Worm (Caenorhabditis elegans) whole organism, late embryonic: ENCODE data around the gene ugt-63.

Source experiments
- F13H6.1 ChIP-seq: sonication (generic microtip); optimal IDR thresholded peaks from 2 replicates; lab custom pipeline; 2016; ENCODE audit warnings: missing genetic modification characterization, missing compliant biosample characterization
- ahr-1 ChIP-seq: sonication (generic microtip); optimal IDR thresholded peaks from 2 replicates; lab custom pipeline; 2016; ENCODE audit warnings: missing genetic modification characterization, missing compliant biosample characterization
- ceh-14 ChIP-seq: sonication (generic microtip); optimal IDR thresholded peaks from 2 replicates; lab custom pipeline; 2016; ENCODE audit warnings: missing genotype, missing genetic modification characterization, missing compliant biosample characterization
- ceh-18 ChIP-seq: sonication (generic microtip); optimal IDR thresholded peaks from 2 replicates; lab custom pipeline; 2016; ENCODE audit warnings: missing genetic modification characterization, missing compliant biosample characterization
- ceh-19 ChIP-seq: fragments of 200-800 bp; sonication (Bioruptor generic); optimal IDR thresholded peaks from 2 replicates; lab custom pipeline; 2018; ENCODE audit warnings: mild to moderate bottlenecking, missing genetic modification characterization, missing compliant biosample characterization
- ceh-31 ChIP-seq: sonication (generic microtip); optimal IDR thresholded peaks from 2 replicates; lab custom pipeline; 2016; ENCODE audit warnings: missing genetic modification characterization, missing compliant biosample characterization
- ceh-34 ChIP-seq: sonication (generic microtip); optimal IDR thresholded peaks from 2 replicates; lab custom pipeline; 2016; ENCODE audit warnings: mild to moderate bottlenecking, missing genetic modification characterization, missing compliant biosample characterization
- elt-2 ChIP-seq: sonication (generic microtip); optimal IDR thresholded peaks from 2 replicates; lab custom pipeline; 2016; ENCODE audit warnings: missing genetic modification reagents, missing genetic modification characterization, missing compliant biosample characterization
- hlh-8 ChIP-seq: sonication (generic microtip); optimal IDR thresholded peaks from 2 replicates; lab custom pipeline; 2016; ENCODE audit warnings: missing genotype, missing genetic modification characterization, missing compliant biosample characterization
- lim-6 ChIP-seq: sonication (generic microtip); optimal IDR thresholded peaks from 2 replicates; lab custom pipeline; 2016; ENCODE audit warnings: missing genetic modification characterization, missing compliant biosample characterization
- nfya-1 ChIP-seq: sonication (generic microtip); optimal IDR thresholded peaks from 2 replicates; lab custom pipeline; 2017; ENCODE audit warnings: missing genetic modification characterization, mild to moderate bottlenecking, missing compliant biosample characterization, antibody characterized with exemption, moderate library complexity
- pros-1 ChIP-seq: fragments of 150-350 bp; optimal IDR thresholded peaks from 2 replicates; lab custom pipeline; 2014; ENCODE audit warnings: missing biosample characterization, missing genetic modification reagents, missing genetic modification characterization
- sox-4 ChIP-seq: sonication (generic microtip); optimal IDR thresholded peaks from 2 replicates; lab custom pipeline; 2017; ENCODE audit warnings: mild to moderate bottlenecking, missing genetic modification characterization, inconsistent platforms, missing compliant biosample characterization
- syd-9 ChIP-seq: sonication (generic microtip); optimal IDR thresholded peaks from 2 replicates; lab custom pipeline; 2016; ENCODE audit warnings: mild to moderate bottlenecking, missing genetic modification characterization, moderate library complexity, missing compliant biosample characterization
- tbx-2 ChIP-seq: sonication (generic microtip); optimal IDR thresholded peaks from 2 replicates; lab custom pipeline; 2016; ENCODE audit warnings: missing genetic modification characterization, missing compliant biosample characterization
- unc-42 ChIP-seq: sonication (generic microtip); optimal IDR thresholded peaks from 2 replicates; lab custom pipeline; 2016; ENCODE audit warnings: missing genotype, missing genetic modification characterization, missing compliant biosample characterization
- unc-86 ChIP-seq: sonication (generic microtip); optimal IDR thresholded peaks from 2 replicates; lab custom pipeline; 2016; ENCODE audit warnings: missing genetic modification characterization, missing compliant biosample characterization

Gene ugt-63

ce11 chrV:5067390-5067789 is 43.2 kb downstream of the ugt-63 start:
- TF ChIP-seq ceh-14 (tag; lab: Kevin White, UChicago) (no peak), elt-2 (peak; percentile 57)

- peak; percentile 58 for TF ChIP-seq ceh-34 (tag; lab: Kevin White, UChicago)
- TF ChIP-seq unc-86 (tag; lab: Kevin White, UChicago), result no peak
- no peak for TF ChIP-seq hlh-8 (tag; lab: Kevin White, UChicago)
- TF ChIP-seq ceh-14 (tag; lab: Kevin White, UChicago), result peak; percentile 57
- TF ChIP-seq pros-1, result peak; percentile 67
- TF ChIP-seq ahr-1 (tag; lab: Kevin White, UChicago), result no peak
- peak; percentile 61 for TF ChIP-seq unc-42
- peak; percentile 11 for TF ChIP-seq ceh-19 (GFP tag; lab: Kevin White, UChicago)
- peak; percentile 79 for TF ChIP-seq ceh-31 (tag; lab: Kevin White, UChicago)
- TF ChIP-seq ceh-18 (tag; lab: Kevin White, UChicago), result peak; percentile 74
- TF ChIP-seq F13H6.1 (tag; lab: Kevin White, UChicago), result peak; percentile 40
- peak; percentile 4 for TF ChIP-seq sox-4
- peak; percentile 17 for TF ChIP-seq syd-9 (tag; lab: Kevin White, UChicago)
- peak; percentile 30 for TF ChIP-seq tbx-2
- TF ChIP-seq lim-6 (tag; lab: Kevin White, UChicago), result no peak
- peak; percentile 57 for TF ChIP-seq nfya-1 (tag; lab: Kevin White, UChicago)
- TF ChIP-seq, all 69 proteins: peak for 12
Measured at ce11 chrV:5064761-5065421, 45.7 kb downstream of the ugt-63 start, which contains the start of gene mlk-1. mlk-1 (minus strand) TSS chrV:5064811.
